Fruit fly (Drosophila melanogaster): ENCODE measurements around the gene tnc.

The tnc gene

DNA sequence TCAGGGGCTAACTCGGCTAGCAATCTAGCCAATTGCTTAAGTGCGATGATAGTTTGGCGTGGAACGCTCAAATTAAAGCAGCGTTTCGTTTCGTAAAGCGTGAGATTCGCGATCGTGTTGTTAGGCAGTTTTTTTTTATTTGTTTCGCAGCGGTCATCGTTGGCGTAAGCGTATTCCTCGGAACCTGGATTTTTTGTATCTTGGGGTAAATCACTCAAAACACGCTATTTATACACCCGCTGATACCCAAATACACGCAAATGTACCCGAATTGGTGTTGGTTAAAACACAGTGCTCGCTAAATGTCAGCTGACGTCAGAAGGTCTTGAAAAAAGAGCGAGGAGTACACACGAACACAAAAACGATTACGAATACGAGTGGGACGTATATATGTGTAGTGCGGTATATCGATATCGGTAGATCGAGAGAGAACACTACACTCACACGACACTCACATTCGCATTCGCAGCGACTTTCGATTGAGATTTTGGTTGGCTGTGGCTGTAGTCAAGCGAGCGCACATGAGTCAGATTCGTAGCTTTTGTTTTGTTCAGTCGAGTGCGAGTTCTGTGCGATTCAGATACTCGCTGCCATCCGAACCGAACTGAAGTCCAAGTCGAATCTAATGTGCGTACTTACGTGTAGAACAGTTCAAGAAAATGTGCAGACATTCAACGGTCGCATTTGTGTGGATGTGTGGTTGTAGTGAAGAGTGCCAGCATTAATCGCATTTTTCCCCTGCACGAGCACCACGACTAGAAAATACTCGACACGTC lies 65.7 kb downstream of the tnc start (continued):
- TF ChIP-seq CG3281 (GFP tag; optimal IDR thresholded peaks at IDR 0.05) (peak; percentile 44), ERR (GFP tag; optimal IDR thresholded peaks at IDR 0.05) (no peak), C15 (GFP tag; IDR thresholded peaks at IDR 0.05) (no peak), Dip3 (GFP tag; optimal IDR thresholded peaks at IDR 0.05) (peak; percentile 5), nmo (GFP tag; optimal IDR thresholded peaks at IDR 0.05) (no peak), CG3995 (GFP tag; optimal IDR thresholded peaks at IDR 0.05) (peak; percentile 65), Atf3 (GFP tag; optimal IDR thresholded peaks at IDR 0.05) (peak; percentile 35), CG10267 (tag; optimal IDR thresholded peaks at IDR 0.05) (peak; percentile 81), CG4617 (GFP tag; optimal IDR thresholded peaks at IDR 0.05; ENCODE audit: borderline replicate concordance) (no peak), CG8388 (GFP tag; optimal IDR thresholded peaks at IDR 0.05) (peak; percentile 100), CG9215 (GFP tag; IDR thresholded peaks at IDR 0.05) (no peak), tio (GFP tag; optimal IDR thresholded peaks at IDR 0.05) (no peak), hb (GFP tag; IDR thresholded peaks at IDR 0.05; ENCODE audit: partially characterized antibody) (no peak), vvl (GFP tag; IDR thresholded peaks at IDR 0.05) (no peak), CG7987 (GFP tag; optimal IDR thresholded peaks at IDR 0.05) (peak; percentile 52), ranshi (GFP tag; IDR thresholded peaks at IDR 0.05) (no peak), CG9817 (tag; optimal IDR thresholded peaks at IDR 0.05) (no peak), fd3F (GFP tag; optimal IDR thresholded peaks at IDR 0.05) (no peak), her (GFP tag; optimal IDR thresholded peaks at IDR 0.05) (peak; percentile 15), Hr39 (optimal IDR thresholded peaks at IDR 0.05) (no peak), Hmr (GFP tag; optimal IDR thresholded peaks at IDR 0.05) (peak; percentile 67), MBD-R2 (GFP tag; IDR thresholded peaks at IDR 0.05) (no peak), Stat92E (GFP tag; optimal IDR thresholded peaks at IDR 0.05) (peak in 1 of 3 experiments; percentile 62), CG15479 (GFP tag; optimal IDR thresholded peaks at IDR 0.05) (peak; percentile 65), Ptx1 (GFP tag; IDR thresholded peaks at IDR 0.05) (no peak), lilli (GFP tag; optimal IDR thresholded peaks at IDR 0.05) (no peak), Dp (GFP tag; optimal IDR thresholded peaks at IDR 0.05) (peak; percentile 31), Blimp-1 (GFP tag; optimal IDR thresholded peaks at IDR 0.05) (peak; percentile 55), run (tag; optimal IDR thresholded peaks at IDR 0.05) (peak; percentile 21), CG18476 (GFP tag; optimal IDR thresholded peaks at IDR 0.05) (no peak), esg (GFP tag; conservative IDR thresholded peaks at IDR 0.05) (no peak), Xrp1 (GFP tag; IDR thresholded peaks at IDR 0.05) (no peak), nom (GFP tag; optimal IDR thresholded peaks at IDR 0.05) (peak; percentile 83), Sin3A (optimal IDR thresholded peaks at IDR 0.05) (no peak), Bdp1 (GFP tag; optimal IDR thresholded peaks at IDR 0.05) (no peak), CG31388 (GFP tag; optimal IDR thresholded peaks at IDR 0.05) (no peak), CG12659 (GFP tag; optimal IDR thresholded peaks at IDR 0.05) (peak; percentile 34), CG11504 (tag; optimal IDR thresholded peaks at IDR 0.05) (no peak), CG13894 (tag; optimal IDR thresholded peaks at IDR 0.05) (peak; percentile 89), yki (optimal IDR thresholded peaks at IDR 0.05) (no peak), CG31441 (GFP tag; IDR thresholded peaks at IDR 0.05) (no peak), seq (GFP tag; IDR thresholded peaks at IDR 0.05) (no peak), CG33557 (GFP tag; optimal IDR thresholded peaks at IDR 0.05) (peak; percentile 30), ken (GFP tag; IDR thresholded peaks at IDR 0.05) (no peak), Fer2 (tag; optimal IDR thresholded peaks at IDR 0.05) (peak; percentile 14), NK7.1 (GFP tag; optimal IDR thresholded peaks at IDR 0.05) (no peak), nerfin-1 (tag; optimal IDR thresholded peaks at IDR 0.05) (no peak), lab (GFP tag; optimal IDR thresholded peaks at IDR 0.05) (peak; percentile 72), MESR4 (GFP tag; optimal IDR thresholded peaks at IDR 0.05) (peak; percentile 56), CG1233 (GFP tag; optimal IDR thresholded peaks at IDR 0.05) (no peak)
